Fruit fly (Drosophila melanogaster) whole organism, embryonic: Measurements from ENCODE around the gene CG5068.

Source experiments
- Bgb ChIP-seq: fragments of 200-800 bp; sonication (Bioruptor generic); IDR thresholded peaks from 2 replicates; pipeline ENCODE4 v1.3.6; 2022; ENCODE audit warnings: missing biosample characterization, missing genetic modification characterization; ENCODE audit not compliant: partially characterized antibody
- BtbVII ChIP-seq: fragments of 200-800 bp; sonication (Bioruptor generic); optimal IDR thresholded peaks from 3 replicates; lab custom pipeline; 2017; ENCODE audit warnings: missing biosample characterization, mild to moderate bottlenecking, missing genetic modification characterization
- CG11456 ChIP-seq: fragments of 200-800 bp; sonication (Bioruptor generic); IDR thresholded peaks from 3 replicates; pipeline ENCODE4 v1.3.6; 2022; ENCODE audit warnings: missing biosample characterization, missing genetic modification characterization
- CG13624 ChIP-seq: fragments of 200-800 bp; sonication (Bioruptor generic); optimal IDR thresholded peaks from 2 replicates; lab custom pipeline; 2016; ENCODE audit warnings: missing biosample characterization, missing genetic modification characterization
- CG15073 ChIP-seq: fragments of 200-800 bp; sonication (Bioruptor generic); optimal IDR thresholded peaks from 2 replicates; lab custom pipeline; 2016; ENCODE audit warnings: missing biosample characterization, missing genetic modification characterization
- CG15514 ChIP-seq: fragments of 200-800 bp; sonication (Bioruptor generic); optimal IDR thresholded peaks from 3 replicates; lab custom pipeline; 2017; ENCODE audit warnings: missing biosample characterization, missing genetic modification characterization, mild to moderate bottlenecking, moderate library complexity, missing genetic modification reagents
- CG1603 ChIP-seq: fragments of 200-800 bp; sonication (Bioruptor generic); optimal IDR thresholded peaks from 2 replicates; lab custom pipeline; 2019; ENCODE audit warnings: missing biosample characterization, mild to moderate bottlenecking, missing genetic modification characterization, moderate library complexity
- CG16813 ChIP-seq: fragments of 200-800 bp; sonication (Bioruptor generic); IDR thresholded peaks from 3 replicates; pipeline ENCODE4 v1.3.6; 2022; ENCODE audit warnings: missing biosample characterization, missing genetic modification characterization; ENCODE audit not compliant: partially characterized antibody
- CG16863 ChIP-seq: fragments of 200-800 bp; sonication (Bioruptor generic); optimal IDR thresholded peaks from 3 replicates; lab custom pipeline; 2016; ENCODE audit warnings: missing biosample characterization, missing genetic modification characterization
- CG17359 ChIP-seq: fragments of 200-800 bp; sonication (Bioruptor generic); optimal IDR thresholded peaks from 3 replicates; lab custom pipeline; 2018; ENCODE audit warnings: missing biosample characterization, mild to moderate bottlenecking, missing genetic modification characterization, moderate library complexity
- CG2889 ChIP-seq: fragments of 200-800 bp; sonication (Bioruptor generic); IDR thresholded peaks from 3 replicates; pipeline ENCODE4 v1.3.6; 2022; ENCODE audit warnings: missing biosample characterization, missing genetic modification characterization
- CG32532 ChIP-seq: fragments of 200-800 bp; sonication (Bioruptor generic); IDR thresholded peaks from 2 replicates; pipeline ENCODE4 v1.3.6; 2022; ENCODE audit warnings: missing biosample characterization, missing genetic modification characterization
- CG4328 ChIP-seq: fragments of 200-800 bp; sonication (Bioruptor generic); optimal IDR thresholded peaks from 3 replicates; lab custom pipeline; 2017; ENCODE audit warnings: missing biosample characterization, missing genetic modification reagents, missing genetic modification characterization
- CG4730 ChIP-seq: fragments of 200-800 bp; sonication (Bioruptor generic); IDR thresholded peaks from 2 replicates; pipeline ENCODE4 v1.3.6; 2022; ENCODE audit warnings: missing biosample characterization, missing genetic modification characterization
- CG6254 ChIP-seq: fragments of 200-800 bp; sonication (Bioruptor generic); optimal IDR thresholded peaks from 3 replicates; lab custom pipeline; 2017; ENCODE audit warnings: mild to moderate bottlenecking, missing biosample characterization, missing genetic modification reagents, missing genetic modification characterization
- Deaf1 ChIP-seq: fragments of 200-800 bp; optimal IDR thresholded peaks from 3 replicates; lab custom pipeline; 2019; ENCODE audit warnings: missing biosample characterization, mild to moderate bottlenecking, missing genetic modification characterization, moderate library complexity
- Dip2 ChIP-seq: fragments of 200-800 bp; sonication (Bioruptor generic); IDR thresholded peaks from 2 replicates; pipeline ENCODE4 v1.3.6; 2022; ENCODE audit warnings: missing biosample characterization, missing genetic modification characterization
- Dll ChIP-seq: fragments of 200-800 bp; sonication (Bioruptor generic); IDR thresholded peaks from 4 replicates; pipeline ENCODE4 v1.3.6; 2022; ENCODE audit warnings: missing biosample characterization, missing genetic modification characterization; ENCODE audit not compliant: partially characterized antibody
- Doc2 ChIP-seq: fragments of 200-800 bp; sonication (Bioruptor generic); IDR thresholded peaks from 2 replicates; pipeline ENCODE4 v1.3.6; 2022; ENCODE audit warnings: missing biosample characterization, missing genetic modification characterization
- Fer3 ChIP-seq: fragments of 200-800 bp; sonication (Bioruptor generic); optimal IDR thresholded peaks from 2 replicates; lab custom pipeline; 2018; ENCODE audit warnings: missing biosample characterization, mild to moderate bottlenecking, missing genetic modification characterization, moderate library complexity
- HmgZ ChIP-seq: fragments of 200-800 bp; sonication (Bioruptor generic); optimal IDR thresholded peaks from 2 replicates; lab custom pipeline; 2018; ENCODE audit warnings: missing biosample characterization, mild to moderate bottlenecking, missing genetic modification characterization
- Nf-YC ChIP-seq: fragments of 200-800 bp; optimal IDR thresholded peaks from 3 replicates; lab custom pipeline; 2019; ENCODE audit warnings: missing biosample characterization, mild to moderate bottlenecking, missing genetic modification characterization, moderate library complexity
- Oaz ChIP-seq: fragments of 200-800 bp; sonication (Bioruptor generic); IDR thresholded peaks from 2 replicates; pipeline ENCODE4 v1.3.6; 2022; ENCODE audit warnings: missing biosample characterization, missing genetic modification characterization
- Oli ChIP-seq: fragments of 200-800 bp; sonication (Bioruptor generic); optimal IDR thresholded peaks from 2 replicates; lab custom pipeline; 2018; ENCODE audit warnings: missing biosample characterization, mild to moderate bottlenecking, missing genetic modification characterization, moderate library complexity
- Poxn ChIP-seq: fragments of 200-800 bp; sonication (Bioruptor generic); IDR thresholded peaks from 2 replicates; pipeline ENCODE4 v1.3.6; 2022; ENCODE audit warnings: missing biosample characterization, missing genetic modification characterization
- Scr ChIP-seq: fragments of 200-800 bp; sonication (Bioruptor generic); IDR thresholded peaks from 2 replicates; pipeline ENCODE4 v1.3.6; 2022; ENCODE audit warnings: missing biosample characterization, missing genetic modification characterization; ENCODE audit not compliant: partially characterized antibody
- az2 ChIP-seq: fragments of 200-800 bp; sonication (Bioruptor generic); optimal IDR thresholded peaks from 3 replicates; lab custom pipeline; 2016; ENCODE audit warnings: missing biosample characterization, missing genetic modification characterization
- crp ChIP-seq, 2 experiments: fragments of 200-800 bp; sonication (Bioruptor generic); optimal IDR thresholded peaks; 2 replicates in 1 of 2; 3 replicates in 1 of 2; lab custom pipeline; 2017; ENCODE audit warnings: missing biosample characterization in 2 of 2, missing genetic modification characterization in 2 of 2, mild to moderate bottlenecking in 1 of 2, moderate library complexity in 1 of 2
- dmrt11E ChIP-seq: fragments of 200-800 bp; sonication (Bioruptor generic); optimal IDR thresholded peaks from 3 replicates; lab custom pipeline; 2018; ENCODE audit warnings: missing biosample characterization, mild to moderate bottlenecking, missing genetic modification characterization, moderate library complexity
- fd96Cb ChIP-seq: fragments of 200-800 bp; sonication (Bioruptor generic); optimal IDR thresholded peaks from 2 replicates; lab custom pipeline; 2018; ENCODE audit warnings: missing biosample characterization, mild to moderate bottlenecking, missing genetic modification characterization, moderate library complexity
- inv ChIP-seq: fragments of 200-800 bp; sonication (Bioruptor generic); IDR thresholded peaks from 2 replicates; pipeline ENCODE4 v1.3.6; 2022; ENCODE audit warnings: missing biosample characterization, missing genetic modification characterization; ENCODE audit not compliant: partially characterized antibody
- lab ChIP-seq: fragments of 200-800 bp; sonication (Bioruptor generic); optimal IDR thresholded peaks from 3 replicates; lab custom pipeline; 2017; ENCODE audit warnings: missing biosample characterization, missing genetic modification characterization, mild to moderate bottlenecking, moderate library complexity, missing genetic modification reagents
- lov ChIP-seq, 2 experiments: fragments of 200-800 bp in 1 of 2; fragments of >200 bp in 1 of 2; sonication (Bioruptor generic) in 1 of 2; IDR thresholded peaks in 1 of 2; optimal IDR thresholded peaks in 1 of 2; 2 replicates in 1 of 2; 3 replicates in 1 of 2; pipeline versions ENCODE4 v1.3.6 to Lab custom; 2017 to 2022; ENCODE audit warnings: missing biosample characterization in 1 of 2, missing genetic modification characterization in 1 of 2
- odd ChIP-seq: fragments of 200-800 bp; sonication (Bioruptor generic); optimal IDR thresholded peaks from 2 replicates; lab custom pipeline; 2017; ENCODE audit warnings: missing biosample characterization, mild to moderate bottlenecking, missing genetic modification characterization
- onecut ChIP-seq: fragments of 200-800 bp; sonication (Bioruptor generic); IDR thresholded peaks from 2 replicates; pipeline ENCODE4 v1.3.6; 2022; ENCODE audit warnings: missing biosample characterization, missing genetic modification characterization
- peb ChIP-seq: fragments of 200-800 bp; sonication (Bioruptor generic); IDR thresholded peaks from 2 replicates; pipeline ENCODE4 v1.3.6; 2022; ENCODE audit warnings: missing biosample characterization, missing genetic modification characterization
- pfk ChIP-seq: fragments of 200-800 bp; sonication (Bioruptor generic); optimal IDR thresholded peaks from 2 replicates; lab custom pipeline; 2018; ENCODE audit warnings: missing biosample characterization, mild to moderate bottlenecking, missing genetic modification characterization, moderate library complexity
- psq ChIP-seq: fragments of 200-800 bp; sonication (Bioruptor generic); optimal IDR thresholded peaks from 2 replicates; lab custom pipeline; 2017; ENCODE audit warnings: missing biosample characterization, missing genetic modification characterization
- tin ChIP-seq: fragments of 200-800 bp; sonication (Bioruptor generic); optimal IDR thresholded peaks from 3 replicates; lab custom pipeline; 2016; ENCODE audit warnings: missing biosample characterization, missing genetic modification characterization
- twi ChIP-seq: fragments of 200-800 bp; optimal IDR thresholded peaks from 2 replicates; lab custom pipeline; 2019; ENCODE audit warnings: missing biosample characterization, mild to moderate bottlenecking, missing genetic modification characterization, moderate library complexity
- unpg ChIP-seq: fragments of 200-800 bp; sonication (Bioruptor generic); optimal IDR thresholded peaks from 3 replicates; lab custom pipeline; 2018; ENCODE audit warnings: missing biosample characterization, mild to moderate bottlenecking, missing genetic modification characterization, moderate library complexity
- vfl ChIP-seq: fragments of 200-800 bp; sonication (Bioruptor generic); optimal IDR thresholded peaks from 2 replicates; lab custom pipeline; 2016; ENCODE audit warnings: missing biosample characterization, missing genetic modification characterization

CG5068 gene

DNA sequence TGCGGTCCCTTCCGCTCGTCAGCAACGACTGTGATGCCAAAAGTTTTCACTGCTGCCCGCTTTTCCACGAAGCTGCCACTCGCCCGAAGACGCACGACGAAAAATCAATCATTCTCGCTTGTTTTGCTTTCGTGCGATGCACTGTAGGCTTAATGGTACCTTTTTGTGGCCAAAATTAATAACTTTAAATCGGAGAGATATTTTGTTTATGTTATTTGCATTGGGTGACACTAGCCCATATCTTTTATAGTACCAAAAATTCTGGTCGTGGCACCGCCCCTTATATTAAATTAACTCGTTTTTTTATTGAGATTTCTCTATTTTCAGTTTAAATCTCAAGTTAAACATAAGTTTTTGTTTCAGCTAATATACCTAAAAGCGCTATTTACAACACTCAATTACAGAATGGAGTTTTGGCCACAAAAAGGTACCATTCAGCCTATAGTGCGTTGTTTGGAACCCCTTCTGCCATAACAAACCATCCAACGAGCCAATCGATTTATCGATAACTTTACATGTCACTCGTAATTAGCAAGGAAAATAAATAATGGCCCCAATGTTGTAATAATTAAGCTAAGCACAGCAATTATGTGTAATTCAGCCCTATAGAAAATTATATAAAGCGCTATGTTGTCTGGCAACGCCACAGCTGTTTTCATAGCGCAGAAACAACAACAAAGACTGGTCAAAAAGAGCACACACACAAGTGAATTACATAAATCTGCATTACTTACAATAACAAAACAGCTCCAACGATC, 33.1 kb upstream of the CG5068 start (continued):
- no peak for TF ChIP-seq tin (GFP tag; lab: Kevin White, UChicago)
- TF ChIP-seq HmgZ (tag; lab: Kevin White, UChicago), result peak; percentile 44
- TF ChIP-seq CG17359, result peak; percentile 71
- TF ChIP-seq CG6254 (GFP tag; lab: Kevin White, UChicago), result no peak
- TF ChIP-seq dmrt11E (tag; lab: Kevin White, UChicago), result peak; percentile 41
- TF ChIP-seq CG1603 (tag; lab: Kevin White, UChicago), result no peak
- 0 out of 2 replicates have a peak, but pooled peaks have one; percentile 9 for TF ChIP-seq CG32532
- no peak for TF ChIP-seq vfl (GFP tag; lab: Kevin White, UChicago)
- TF ChIP-seq Oli (tag; lab: Kevin White, UChicago), result peak; percentile 74
- TF ChIP-seq odd, result peak; percentile 76
- TF ChIP-seq CG13624 (GFP tag; lab: Kevin White, UChicago), result no peak
- peak; percentile 37 for TF ChIP-seq az2 (GFP tag; lab: Kevin White, UChicago)
- peak; percentile 68 for TF ChIP-seq BtbVII (GFP tag; lab: Kevin White, UChicago)
- TF ChIP-seq psq (GFP tag; lab: Kevin White, UChicago), result no peak
- TF ChIP-seq Doc2 (GFP tag; lab: Robert Waterston, UW), result no peak
- peak; percentile 11 for TF ChIP-seq pfk (GFP tag; lab: Kevin White, UChicago)
- no peak; the same call in 1 of the 2 replicates for TF ChIP-seq Oaz (GFP tag; lab: Robert Waterston, UW)
- TF ChIP-seq Poxn, result no peak
- TF ChIP-seq Scr (GFP tag; lab: Robert Waterston, UW), result peak; percentile 17
- TF ChIP-seq onecut (GFP tag; lab: Robert Waterston, UW), result peak; percentile 95
- peak; percentile 68 for TF ChIP-seq CG4328 (GFP tag; lab: Kevin White, UChicago)
- no peak for TF ChIP-seq inv
- no peak for TF ChIP-seq CG11456
- peak; percentile 72 for TF ChIP-seq lab (GFP tag; lab: Kevin White, UChicago)
- TF ChIP-seq Bgb (GFP tag; lab: Robert Waterston, UW), result peak; percentile 53
- peak; percentile 72 for TF ChIP-seq unpg (GFP tag; lab: Kevin White, UChicago)
- TF ChIP-seq CG16863 (GFP tag; lab: Kevin White, UChicago), result peak; percentile 20
- peak; percentile 57 for TF ChIP-seq CG15514 (GFP tag; lab: Kevin White, UChicago)
- TF ChIP-seq peb, result 0 out of 2 replicates have a peak, but pooled peaks have one; percentile 6
- no peak for TF ChIP-seq CG15073 (GFP tag; lab: Kevin White, UChicago)
- TF ChIP-seq Dll, result no peak; the same call in 2 of the 4 replicates
- TF ChIP-seq fd96Cb, result peak; percentile 55
- TF ChIP-seq Deaf1 (tag; lab: Kevin White, UChicago), result peak; percentile 99
- no peak for TF ChIP-seq lov (optimal IDR thresholded peaks at IDR 0.05; lab: Kevin White, UChicago)
- no peak for TF ChIP-seq lov (GFP tag; IDR thresholded peaks at IDR 0.05; lab: Robert Waterston, UW)
- peak; percentile 40; the same call in 2 of the 3 replicates for TF ChIP-seq CG16813
- no peak for TF ChIP-seq twi (tag; lab: Kevin White, UChicago)
- no peak for TF ChIP-seq CG2889 (GFP tag; lab: Robert Waterston, UW)
- TF ChIP-seq CG4730, result no peak
- no peak for TF ChIP-seq Dip2
- peak; percentile 73 for TF ChIP-seq Nf-YC (tag; lab: Kevin White, UChicago)
- TF ChIP-seq crp (GFP tag; optimal IDR thresholded peaks at IDR 0.05; lab: Kevin White, UChicago), result peak in 1 of 2 experiments; percentile 52
- peak; percentile 70 for TF ChIP-seq Fer3
